Worm (Caenorhabditis elegans) whole organism, late embryonic: Measurements from ENCODE around the gene F53A2.9.

ENCODE experiments used
- F13H6.1 ChIP-seq: sonication (generic microtip); optimal IDR thresholded peaks from 2 replicates; lab custom pipeline; 2016; ENCODE audit warnings: missing genetic modification characterization, missing compliant biosample characterization
- K09A11.1 ChIP-seq: sonication (generic microtip); optimal IDR thresholded peaks from 2 replicates; lab custom pipeline; 2017; ENCODE audit warnings: antibody characterized with exemption, mild to moderate bottlenecking, missing genetic modification characterization, missing compliant biosample characterization; ENCODE audit not compliant: insufficient read depth
- Y22D7AL.16 ChIP-seq: sonication (generic microtip); optimal IDR thresholded peaks from 2 replicates; lab custom pipeline; 2016; ENCODE audit warnings: missing genetic modification characterization, missing compliant biosample characterization
- ahr-1 ChIP-seq: sonication (generic microtip); optimal IDR thresholded peaks from 2 replicates; lab custom pipeline; 2016; ENCODE audit warnings: missing genetic modification characterization, missing compliant biosample characterization
- ceh-19 ChIP-seq: fragments of 200-800 bp; sonication (Bioruptor generic); optimal IDR thresholded peaks from 2 replicates; lab custom pipeline; 2018; ENCODE audit warnings: mild to moderate bottlenecking, missing genetic modification characterization, missing compliant biosample characterization
- ceh-22 ChIP-seq: sonication (generic microtip); optimal IDR thresholded peaks from 2 replicates; lab custom pipeline; 2017; ENCODE audit warnings: missing biosample characterization, missing genetic modification characterization
- ceh-24 ChIP-seq: sonication (generic microtip); optimal IDR thresholded peaks from 2 replicates; lab custom pipeline; 2016; ENCODE audit warnings: mild to moderate bottlenecking, missing genetic modification characterization, missing compliant biosample characterization
- ceh-30 ChIP-seq: fragments of 150-350 bp; optimal IDR thresholded peaks from 2 replicates; lab custom pipeline; 2014; ENCODE audit warnings: missing biosample characterization, missing genetic modification characterization
- ceh-31 ChIP-seq: sonication (generic microtip); optimal IDR thresholded peaks from 2 replicates; lab custom pipeline; 2016; ENCODE audit warnings: missing genetic modification characterization, missing compliant biosample characterization
- ceh-34 ChIP-seq: sonication (generic microtip); optimal IDR thresholded peaks from 2 replicates; lab custom pipeline; 2016; ENCODE audit warnings: mild to moderate bottlenecking, missing genetic modification characterization, missing compliant biosample characterization
- ceh-45 ChIP-seq: fragments of 200-800 bp; sonication (Bioruptor generic); IDR thresholded peaks from 2 replicates; pipeline ENCODE4 v1.3.6; 2022; ENCODE audit warnings: missing genetic modification reagents, missing genetic modification characterization, missing compliant biosample characterization
- ceh-48 ChIP-seq: sonication (generic microtip); optimal IDR thresholded peaks from 2 replicates; lab custom pipeline; 2016; ENCODE audit warnings: missing genetic modification characterization, inconsistent platforms, missing compliant biosample characterization
- che-1 ChIP-seq: sonication (generic microtip); optimal IDR thresholded peaks from 2 replicates; lab custom pipeline; 2016; ENCODE audit warnings: mild to moderate bottlenecking, missing genetic modification characterization, missing compliant biosample characterization
- dmd-4 ChIP-seq: sonication (generic microtip); optimal IDR thresholded peaks from 2 replicates; lab custom pipeline; 2016; ENCODE audit warnings: borderline replicate concordance, missing genetic modification characterization, missing compliant biosample characterization
- dve-1 ChIP-seq: sonication (generic microtip); optimal IDR thresholded peaks from 2 replicates; lab custom pipeline; 2017; ENCODE audit warnings: antibody characterized with exemption, mild to moderate bottlenecking, missing genetic modification characterization, missing compliant biosample characterization
- fax-1 ChIP-seq: sonication (generic microtip); optimal IDR thresholded peaks from 2 replicates; lab custom pipeline; 2016; ENCODE audit warnings: missing genotype, missing genetic modification characterization, missing compliant biosample characterization
- hlh-15 ChIP-seq: sonication (generic microtip); optimal IDR thresholded peaks from 2 replicates; lab custom pipeline; 2016; ENCODE audit warnings: missing genetic modification characterization, missing compliant biosample characterization
- hlh-30 ChIP-seq: sonication (generic microtip); optimal IDR thresholded peaks from 2 replicates; lab custom pipeline; 2017; ENCODE audit warnings: antibody characterized with exemption, missing genetic modification characterization, missing compliant biosample characterization; ENCODE audit not compliant: insufficient read depth
- hlh-6 ChIP-seq: sonication (generic microtip); optimal IDR thresholded peaks from 2 replicates; lab custom pipeline; 2016; ENCODE audit warnings: missing genotype, missing genetic modification characterization, missing compliant biosample characterization
- lim-6 ChIP-seq: sonication (generic microtip); optimal IDR thresholded peaks from 2 replicates; lab custom pipeline; 2016; ENCODE audit warnings: missing genetic modification characterization, missing compliant biosample characterization
- lin-11 ChIP-seq: fragments of 200-800 bp; sonication (Bioruptor generic); optimal IDR thresholded peaks from 2 replicates; lab custom pipeline; 2018; ENCODE audit warnings: mild to moderate bottlenecking, missing genetic modification characterization, missing compliant biosample characterization
- nfya-1 ChIP-seq: sonication (generic microtip); optimal IDR thresholded peaks from 2 replicates; lab custom pipeline; 2017; ENCODE audit warnings: missing genetic modification characterization, mild to moderate bottlenecking, missing compliant biosample characterization, antibody characterized with exemption, moderate library complexity
- nhr-11 ChIP-seq: fragments of 150-350 bp; optimal IDR thresholded peaks from 2 replicates; lab custom pipeline; 2014; ENCODE audit warnings: missing biosample characterization, missing genetic modification characterization
- npax-4 ChIP-seq: sonication (generic microtip); optimal IDR thresholded peaks from 2 replicates; lab custom pipeline; 2016; ENCODE audit warnings: missing genetic modification characterization, missing compliant biosample characterization
- odd-2 ChIP-seq: sonication (generic microtip); optimal IDR thresholded peaks from 2 replicates; lab custom pipeline; 2017; ENCODE audit warnings: antibody characterized with exemption, mild to moderate bottlenecking, missing genetic modification characterization, missing compliant biosample characterization
- pat-9 ChIP-seq: fragments of 200-800 bp; sonication (Bioruptor generic); optimal IDR thresholded peaks from 2 replicates; lab custom pipeline; 2018; ENCODE audit warnings: mild to moderate bottlenecking, missing genetic modification characterization, moderate library complexity, missing compliant biosample characterization
- ref-2 ChIP-seq: sonication (generic microtip); optimal IDR thresholded peaks from 2 replicates; lab custom pipeline; 2016; ENCODE audit warnings: missing genetic modification characterization, missing compliant biosample characterization
- rnt-1 ChIP-seq: sonication (generic microtip); optimal IDR thresholded peaks from 2 replicates; lab custom pipeline; 2016; ENCODE audit warnings: missing genetic modification characterization, missing compliant biosample characterization
- sox-4 ChIP-seq: sonication (generic microtip); optimal IDR thresholded peaks from 2 replicates; lab custom pipeline; 2017; ENCODE audit warnings: mild to moderate bottlenecking, missing genetic modification characterization, inconsistent platforms, missing compliant biosample characterization
- syd-9 ChIP-seq: sonication (generic microtip); optimal IDR thresholded peaks from 2 replicates; lab custom pipeline; 2016; ENCODE audit warnings: mild to moderate bottlenecking, missing genetic modification characterization, moderate library complexity, missing compliant biosample characterization
- tbx-7 ChIP-seq: sonication (generic microtip); optimal IDR thresholded peaks from 2 replicates; lab custom pipeline; 2016; ENCODE audit warnings: missing genotype, missing genetic modification characterization, missing compliant biosample characterization
- ttx-3 ChIP-seq: sonication (generic microtip); optimal IDR thresholded peaks from 2 replicates; lab custom pipeline; 2016; ENCODE audit warnings: missing genetic modification reagents, missing genetic modification characterization, missing compliant biosample characterization
- unc-42 ChIP-seq: sonication (generic microtip); optimal IDR thresholded peaks from 2 replicates; lab custom pipeline; 2016; ENCODE audit warnings: missing genotype, missing genetic modification characterization, missing compliant biosample characterization
- zip-5 ChIP-seq: sonication (generic microtip); optimal IDR thresholded peaks from 2 replicates; lab custom pipeline; 2016; ENCODE audit warnings: missing genetic modification characterization, missing compliant biosample characterization
- ztf-16 ChIP-seq: sonication (generic microtip); optimal IDR thresholded peaks from 2 replicates; lab custom pipeline; 2017; ENCODE audit warnings: missing genetic modification characterization, missing compliant biosample characterization

The F53A2.9 gene

ce11 chrIII:13328911-13329310 is 30.2 kb downstream of the F53A2.9 start:
- TF ChIP-seq ceh-19 (GFP tag; lab: Kevin White, UChicago) (no peak), sox-4 (tag; lab: Kevin White, UChicago) (no peak), ttx-3 (tag; lab: Kevin White, UChicago) (no peak), ceh-31 (tag; lab: Kevin White, UChicago) (no peak), tbx-7 (tag; lab: Kevin White, UChicago) (no peak), ref-2 (tag; lab: Kevin White, UChicago) (no peak), dmd-4 (no peak), nfya-1 (tag; lab: Kevin White, UChicago) (no peak), fax-1 (tag; lab: Kevin White, UChicago) (no peak), ztf-16 (no peak), rnt-1 (tag; lab: Kevin White, UChicago) (no peak), pat-9 (no peak), npax-4 (no peak)

ce11 chrIII:13324739-13325138 is 34.4 kb downstream of the F53A2.9 start, which contains the start of gene F53A2.1:
Gene F53A2.1 (minus strand): TSS chrIII:13324839.
- TF ChIP-seq ceh-31 (tag; lab: Kevin White, UChicago) (no peak), nfya-1 (tag; lab: Kevin White, UChicago) (no peak)

- TF ChIP-seq ceh-22 (tag; lab: Kevin White, UChicago) = no peak
- TF ChIP-seq ceh-34 = no peak
- TF ChIP-seq dmd-4 = no peak
- TF ChIP-seq lim-6 (tag; lab: Kevin White, UChicago) = no peak
- TF ChIP-seq ahr-1 (tag; lab: Kevin White, UChicago) = no peak
- TF ChIP-seq pat-9 = no peak
- no peak for TF ChIP-seq K09A11.1 (tag; lab: Kevin White, UChicago)
- no peak for TF ChIP-seq unc-42 (tag; lab: Kevin White, UChicago)
- TF ChIP-seq ceh-30 (tag; lab: Kevin White, UChicago) = no peak
- no peak for TF ChIP-seq syd-9
- TF ChIP-seq ceh-48 = no peak
- no peak for TF ChIP-seq ceh-24
- no peak for TF ChIP-seq hlh-30 (tag; lab: Kevin White, UChicago)
- no peak for TF ChIP-seq zip-5 (tag; lab: Kevin White, UChicago)
- no peak for TF ChIP-seq dve-1
- TF ChIP-seq hlh-15 (tag; lab: Kevin White, UChicago) = no peak
- no peak for TF ChIP-seq che-1 (tag; lab: Kevin White, UChicago)
Observed at ce11 chrIII:13322578-13322977, 36.6 kb downstream of the F53A2.9 start, which contains the start of gene F53A2.11. Gene F53A2.11 (minus strand): TSS chrIII:13322678.

- TF ChIP-seq ceh-45 (GFP tag; lab: Robert Waterston, UW) (no peak), ztf-16 (no peak), nfya-1 (tag; lab: Kevin White, UChicago) (peak; percentile 53)
Observed at ce11 chrIII:13317383-13317911, 41.7 kb downstream of the F53A2.9 start.

ce11 chrIII:13316935-13317334 is 42.2 kb downstream of the F53A2.9 start:
- no peak for TF ChIP-seq nhr-11 (tag; lab: Kevin White, UChicago)
- no peak for TF ChIP-seq hlh-6
- peak; percentile 51 for TF ChIP-seq hlh-30 (tag; lab: Kevin White, UChicago)

ce11 chrIII:13315071-13315470 is 44.1 kb downstream of the F53A2.9 start, which contains the start of gene dph-7:
Gene dph-7 (plus strand): TSS chrIII:13315123.
- no peak for TF ChIP-seq odd-2 (tag; lab: Kevin White, UChicago)
- no peak for TF ChIP-seq F13H6.1 (tag; lab: Kevin White, UChicago)
- no peak for TF ChIP-seq ceh-31 (tag; lab: Kevin White, UChicago)
- TF ChIP-seq lin-11 = no peak
- TF ChIP-seq Y22D7AL.16 = no peak
